Fruit fly (Drosophila melanogaster) S2 (cell line): ENCODE measurements around the gene Cad89D.

Experiments used
- CG8478 ChIP-seq: fragments of >200 bp; optimal IDR thresholded peaks from 2 replicates; lab custom pipeline; 2018
- CTCF ChIP-seq, 2 experiments: fragments of >200 bp; optimal IDR thresholded peaks; 2 replicates each; lab custom pipeline; 2018

DNA sequence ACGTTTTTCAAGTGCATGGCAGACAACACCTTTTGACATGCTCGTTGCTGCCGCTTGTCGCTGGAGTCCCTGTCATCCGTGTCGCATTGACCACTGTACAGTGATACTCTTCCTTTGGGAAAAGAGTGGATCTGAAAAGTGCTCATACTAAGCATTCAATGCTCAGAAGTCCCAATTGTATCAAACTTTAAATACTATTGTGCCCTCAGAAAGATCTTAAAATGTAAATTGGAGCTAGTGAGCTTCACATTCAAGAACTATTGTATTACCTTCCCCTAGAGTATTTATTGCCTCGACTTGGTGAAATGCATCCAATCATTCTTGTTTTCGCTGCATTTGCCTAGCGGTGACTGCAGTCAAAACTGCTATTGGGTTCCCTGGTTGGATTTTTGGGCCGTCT is 28.2 kb upstream of the Cad89D start:
- no peak for TF ChIP-seq CG8478 (lab: Kevin White, UChicago)
- TF ChIP-seq CTCF (optimal IDR thresholded peaks at IDR 0.05; lab: Kevin White, UChicago), result no peak
